Fruit fly (Drosophila melanogaster) whole organism, embryonic: Measurements from ENCODE around the gene LysRS.

Experiments
- Bteb2 ChIP-seq: fragments of 200-800 bp; sonication (Bioruptor generic); optimal IDR thresholded peaks from 2 replicates; lab custom pipeline; 2016; ENCODE audit warnings: missing biosample characterization, missing genetic modification characterization
- C15 ChIP-seq: fragments of 200-800 bp; sonication (Bioruptor generic); IDR thresholded peaks from 3 replicates; pipeline ENCODE4 v1.3.6; 2022; ENCODE audit warnings: missing biosample characterization, missing genetic modification characterization
- CG10654 ChIP-seq: fragments of 200-800 bp; sonication (Bioruptor generic); optimal IDR thresholded peaks from 2 replicates; lab custom pipeline; 2016; ENCODE audit warnings: missing biosample characterization, missing genetic modification characterization
- CG12071 ChIP-seq: fragments of 200-800 bp; sonication (Bioruptor generic); optimal IDR thresholded peaks from 3 replicates; lab custom pipeline; 2018; ENCODE audit warnings: missing biosample characterization, mild to moderate bottlenecking, missing genetic modification characterization
- CG13296 ChIP-seq: fragments of 200-800 bp; sonication (Bioruptor generic); optimal IDR thresholded peaks from 3 replicates; lab custom pipeline; 2018; ENCODE audit warnings: missing biosample characterization, mild to moderate bottlenecking, missing genetic modification characterization
- CG15073 ChIP-seq: fragments of 200-800 bp; sonication (Bioruptor generic); optimal IDR thresholded peaks from 2 replicates; lab custom pipeline; 2016; ENCODE audit warnings: missing biosample characterization, missing genetic modification characterization
- CG15514 ChIP-seq: fragments of 200-800 bp; sonication (Bioruptor generic); optimal IDR thresholded peaks from 3 replicates; lab custom pipeline; 2017; ENCODE audit warnings: missing biosample characterization, missing genetic modification characterization, mild to moderate bottlenecking, moderate library complexity, missing genetic modification reagents
- CG15696 ChIP-seq: fragments of 200-800 bp; sonication (Bioruptor generic); optimal IDR thresholded peaks from 2 replicates; lab custom pipeline; 2019; ENCODE audit warnings: missing biosample characterization, mild to moderate bottlenecking, missing genetic modification characterization, moderate library complexity
- CG1602 ChIP-seq: fragments of 200-800 bp; sonication (Bioruptor generic); optimal IDR thresholded peaks from 3 replicates; lab custom pipeline; 2016; ENCODE audit warnings: missing biosample characterization, missing genetic modification characterization
- CG16815 ChIP-seq: fragments of 200-800 bp; sonication (Bioruptor generic); optimal IDR thresholded peaks from 3 replicates; lab custom pipeline; 2017; ENCODE audit warnings: missing biosample characterization, mild to moderate bottlenecking, missing genetic modification characterization
- CG17361 ChIP-seq: fragments of 200-800 bp; sonication (Bioruptor generic); IDR thresholded peaks from 3 replicates; pipeline ENCODE4 v1.3.6; 2022; ENCODE audit warnings: missing biosample characterization, missing genetic modification characterization
- CG3838 ChIP-seq: fragments of 200-800 bp; sonication (Bioruptor generic); optimal IDR thresholded peaks from 3 replicates; lab custom pipeline; 2016; ENCODE audit warnings: missing biosample characterization, missing genetic modification characterization
- CG43689 ChIP-seq: fragments of 200-800 bp; sonication (Bioruptor generic); IDR thresholded peaks from 2 replicates; pipeline ENCODE4 v1.3.6; 2022; ENCODE audit warnings: missing biosample characterization, missing genetic modification characterization
- CG4854 ChIP-seq: fragments of 200-800 bp; sonication (Bioruptor generic); optimal IDR thresholded peaks from 2 replicates; lab custom pipeline; 2016; ENCODE audit warnings: missing biosample characterization, missing genetic modification characterization, inconsistent platforms
- CG6689 ChIP-seq: fragments of 200-800 bp; sonication (Bioruptor generic); IDR thresholded peaks from 2 replicates; pipeline ENCODE4 v1.3.6; 2022; ENCODE audit warnings: missing biosample characterization, missing genetic modification characterization
- CG6813 ChIP-seq: fragments of 200-800 bp; sonication (Bioruptor generic); optimal IDR thresholded peaks from 2 replicates; lab custom pipeline; 2017; ENCODE audit warnings: missing biosample characterization, missing genetic modification characterization, mild to moderate bottlenecking, moderate library complexity, missing genetic modification reagents
- CG7786 ChIP-seq: fragments of 200-800 bp; sonication (Bioruptor generic); optimal IDR thresholded peaks from 2 replicates; lab custom pipeline; 2016; ENCODE audit warnings: missing biosample characterization, missing genetic modification characterization
- CG8089 ChIP-seq: fragments of 200-800 bp; sonication (Bioruptor generic); optimal IDR thresholded peaks from 3 replicates; lab custom pipeline; 2016; ENCODE audit warnings: missing biosample characterization, missing genetic modification characterization
- CG8281 ChIP-seq: fragments of 200-800 bp; sonication (Bioruptor generic); optimal IDR thresholded peaks from 2 replicates; lab custom pipeline; 2018; ENCODE audit warnings: missing biosample characterization, mild to moderate bottlenecking, missing genetic modification characterization, moderate library complexity
- CG8359 ChIP-seq: fragments of 200-800 bp; sonication (Bioruptor generic); optimal IDR thresholded peaks from 2 replicates; lab custom pipeline; 2017; ENCODE audit warnings: missing biosample characterization, mild to moderate bottlenecking, missing genetic modification characterization, borderline replicate concordance
- H15 ChIP-seq: fragments of 200-800 bp; sonication (Bioruptor generic); IDR thresholded peaks from 3 replicates; pipeline ENCODE4 v1.3.6; 2022; ENCODE audit warnings: missing biosample characterization, missing genetic modification characterization
- Lpt ChIP-seq: fragments of >200 bp; optimal IDR thresholded peaks from 2 replicates; lab custom pipeline; 2018; ENCODE audit warnings: missing biosample characterization, missing genetic modification characterization
- Mes4 ChIP-seq: fragments of 200-800 bp; sonication (Bioruptor generic); optimal IDR thresholded peaks from 2 replicates; lab custom pipeline; 2016; ENCODE audit warnings: missing biosample characterization, missing genetic modification characterization
- NFAT ChIP-seq: fragments of 200-800 bp; sonication (Bioruptor generic); IDR thresholded peaks from 2 replicates; pipeline ENCODE4 v1.3.6; 2022; ENCODE audit warnings: missing biosample characterization, missing genetic modification characterization
- Optix ChIP-seq: fragments of 200-800 bp; sonication (Bioruptor generic); IDR thresholded peaks from 3 replicates; pipeline ENCODE4 v1.3.6; 2022; ENCODE audit warnings: missing biosample characterization, missing genetic modification characterization
- Ssrp ChIP-seq: fragments of 200-800 bp; sonication (Bioruptor generic); optimal IDR thresholded peaks from 2 replicates; lab custom pipeline; 2018; ENCODE audit warnings: missing biosample characterization, mild to moderate bottlenecking, missing genetic modification characterization, moderate library complexity
- Tbp ChIP-seq: fragments of >200 bp; optimal IDR thresholded peaks from 2 replicates; lab custom pipeline; 2018; ENCODE audit warnings: missing biosample characterization, missing genetic modification characterization
- caup ChIP-seq: fragments of 200-800 bp; sonication (Bioruptor generic); optimal IDR thresholded peaks from 3 replicates; lab custom pipeline; 2017; ENCODE audit warnings: missing biosample characterization, mild to moderate bottlenecking, missing genetic modification characterization, moderate library complexity; ENCODE audit not compliant: severe bottlenecking
- chif ChIP-seq, 2 experiments: fragments of 200-800 bp; sonication (Bioruptor generic); optimal IDR thresholded peaks; 3 replicates each; lab custom pipeline; 2016; ENCODE audit warnings: missing biosample characterization in 2 of 2, missing genetic modification characterization in 2 of 2
- chinmo ChIP-seq: fragments of 200-800 bp; sonication (Bioruptor generic); IDR thresholded peaks from 4 replicates; pipeline ENCODE4 v1.3.6; 2022; ENCODE audit warnings: missing biosample characterization, missing genetic modification characterization; ENCODE audit not compliant: partially characterized antibody
- ci ChIP-seq: fragments of 200-800 bp; sonication (Bioruptor generic); IDR thresholded peaks from 3 replicates; pipeline ENCODE4 v1.3.6; 2022; ENCODE audit warnings: missing biosample characterization, missing genetic modification characterization
- corto ChIP-seq: fragments of 200-800 bp; sonication (Bioruptor generic); optimal IDR thresholded peaks from 2 replicates; lab custom pipeline; 2016; ENCODE audit warnings: missing biosample characterization, mild to moderate bottlenecking, missing genetic modification characterization, moderate library complexity
- croc ChIP-seq: fragments of 200-800 bp; sonication (Bioruptor generic); conservative IDR thresholded peaks from 3 replicates; pipeline ENCODE4 v1.3.6; 2022; ENCODE audit warnings: missing biosample characterization, missing genetic modification characterization
- en ChIP-seq: fragments of 200-800 bp; sonication (Bioruptor generic); optimal IDR thresholded peaks from 2 replicates; lab custom pipeline; 2016; ENCODE audit warnings: missing biosample characterization, missing genetic modification characterization
- insv ChIP-seq, 2 experiments: fragments of 200-800 bp; sonication (Bioruptor generic); optimal IDR thresholded peaks; 3 replicates each; lab custom pipeline; 2016 to 2018; ENCODE audit warnings: missing biosample characterization in 2 of 2, missing genetic modification characterization in 2 of 2
- jigr1 ChIP-seq: fragments of 200-800 bp; sonication (Bioruptor generic); IDR thresholded peaks from 3 replicates; pipeline ENCODE4 v1.3.6; 2022; ENCODE audit warnings: missing biosample characterization, missing genetic modification characterization
- jumu ChIP-seq: fragments of 200-800 bp; sonication (Bioruptor generic); optimal IDR thresholded peaks from 3 replicates; lab custom pipeline; 2016; ENCODE audit warnings: missing biosample characterization, missing genetic modification characterization
- nerfin-1 ChIP-seq: fragments of 200-800 bp; sonication (Bioruptor generic); optimal IDR thresholded peaks from 3 replicates; lab custom pipeline; 2019; ENCODE audit warnings: missing biosample characterization, mild to moderate bottlenecking, missing genetic modification characterization, moderate library complexity
- nmo ChIP-seq: fragments of 200-800 bp; sonication (Bioruptor generic); optimal IDR thresholded peaks from 2 replicates; lab custom pipeline; 2018; ENCODE audit warnings: missing biosample characterization, mild to moderate bottlenecking, missing genetic modification characterization, moderate library complexity
- pho ChIP-seq: fragments of 200-800 bp; sonication (Bioruptor generic); optimal IDR thresholded peaks from 2 replicates; lab custom pipeline; 2016; ENCODE audit warnings: missing biosample characterization, missing genetic modification characterization
- pzg ChIP-seq: fragments of 200-800 bp; sonication (Bioruptor generic); optimal IDR thresholded peaks from 3 replicates; lab custom pipeline; 2018; ENCODE audit warnings: missing biosample characterization, mild to moderate bottlenecking, missing genetic modification characterization, moderate library complexity
- ranshi ChIP-seq: fragments of 200-800 bp; sonication (Bioruptor generic); IDR thresholded peaks from 2 replicates; pipeline ENCODE4 v1.3.6; 2022; ENCODE audit warnings: missing biosample characterization, missing genetic modification characterization
- ro ChIP-seq: fragments of 200-800 bp; sonication (Bioruptor generic); IDR thresholded peaks from 2 replicates; pipeline ENCODE4 v1.3.6; 2022; ENCODE audit warnings: missing biosample characterization, missing genetic modification characterization
- row ChIP-seq: fragments of 200-800 bp; sonication (Bioruptor generic); IDR thresholded peaks from 3 replicates; pipeline ENCODE4 v1.3.6; 2022; ENCODE audit warnings: missing biosample characterization, missing genetic modification characterization
- sens ChIP-seq: fragments of 200-800 bp; sonication (Bioruptor generic); peaks from one replicate; lab custom pipeline; 2016; ENCODE audit warnings: missing biosample characterization, missing genetic modification characterization
- stc ChIP-seq: fragments of 200-800 bp; sonication (Bioruptor generic); IDR thresholded peaks from 2 replicates; pipeline ENCODE4 v1.3.6; 2022; ENCODE audit warnings: missing biosample characterization, missing genetic modification characterization
- tap ChIP-seq: fragments of 200-800 bp; optimal IDR thresholded peaks from 3 replicates; lab custom pipeline; 2019; ENCODE audit warnings: missing biosample characterization, mild to moderate bottlenecking, missing genetic modification characterization, moderate library complexity
- tio ChIP-seq: fragments of 200-800 bp; sonication (Bioruptor generic); optimal IDR thresholded peaks from 2 replicates; lab custom pipeline; 2017; ENCODE audit warnings: missing biosample characterization, missing genetic modification characterization, inconsistent platforms
- wor ChIP-seq: fragments of 200-800 bp; sonication (Bioruptor generic); IDR thresholded peaks from 2 replicates; pipeline ENCODE4 v1.3.6; 2022; ENCODE audit warnings: missing biosample characterization, missing genetic modification characterization
- yki ChIP-seq: fragments of >200 bp; optimal IDR thresholded peaks from 3 replicates; lab custom pipeline; 2018

LysRS gene

dm6 chrX:9579918-9580521 lies 28.7 kb downstream of the LysRS start, which contains the start of gene LPCAT (continued):
- peak; percentile 42 to 78 for TF ChIP-seq chif (GFP tag; optimal IDR thresholded peaks at IDR 0.05; lab: Kevin White, UChicago)
- no peak for TF ChIP-seq CG8359 (GFP tag; lab: Kevin White, UChicago)
- TF ChIP-seq CG17361: peak; percentile 63; the same call in 1 of the 3 replicates
- TF ChIP-seq tap: peak; percentile 4
- TF ChIP-seq row (GFP tag; lab: Robert Waterston, UW): peak; percentile 65
- TF ChIP-seq CG15073 (GFP tag; lab: Kevin White, UChicago): no peak
- TF ChIP-seq CG4854 (GFP tag; lab: Kevin White, UChicago): peak; percentile 52
- TF ChIP-seq CG8089: peak; percentile 58
- TF ChIP-seq CG3838 (GFP tag; lab: Kevin White, UChicago): no peak
- no peak for TF ChIP-seq Tbp (GFP tag; lab: Kevin White, UChicago)
- TF ChIP-seq Ssrp (tag; lab: Kevin White, UChicago): no peak
- peak; percentile 94 for TF ChIP-seq sens (GFP tag; lab: Kevin White, UChicago)
- peak; percentile 56 for TF ChIP-seq croc
- peak; percentile 64 for TF ChIP-seq CG10654
- 0 out of 4 replicates have a peak, but pooled peaks have one; percentile 63 for TF ChIP-seq chinmo (GFP tag; lab: Robert Waterston, UW)
- no peak for TF ChIP-seq C15
- TF ChIP-seq stc (GFP tag; lab: Robert Waterston, UW): peak; percentile 32; the same call in 1 of the 2 replicates
- TF ChIP-seq pzg (GFP tag; lab: Kevin White, UChicago): peak; percentile 91
- TF ChIP-seq CG12071 (GFP tag; lab: Kevin White, UChicago): no peak
- peak; percentile 83 for TF ChIP-seq CG15696 (tag; lab: Kevin White, UChicago)
- no peak for TF ChIP-seq Mes4 (GFP tag; lab: Kevin White, UChicago)
- no peak for TF ChIP-seq Lpt
- no peak for TF ChIP-seq en (GFP tag; lab: Kevin White, UChicago)
- TF ChIP-seq CG1602 (GFP tag; lab: Kevin White, UChicago): peak; percentile 67
- TF ChIP-seq nmo (GFP tag; lab: Kevin White, UChicago): peak; percentile 83
- TF ChIP-seq ro (GFP tag; lab: Robert Waterston, UW): 0 out of 2 replicates have a peak, but pooled peaks have one; percentile 28
- no peak for TF ChIP-seq insv (GFP tag; optimal IDR thresholded peaks at IDR 0.05; lab: Kevin White, UChicago)
- TF ChIP-seq H15 (GFP tag; lab: Robert Waterston, UW): 0 out of 3 replicates have a peak, but pooled peaks have one; percentile 50
- TF ChIP-seq wor: no peak; the same call in 1 of the 2 replicates
- no peak for TF ChIP-seq Optix
- TF ChIP-seq CG43689 (GFP tag; lab: Robert Waterston, UW): peak; percentile 37; the same call in 1 of the 2 replicates
- TF ChIP-seq ranshi: peak; percentile 66; the same call in 1 of the 2 replicates
- peak; percentile 60 for TF ChIP-seq pho (GFP tag; lab: Kevin White, UChicago)
- peak; percentile 78; the same call in 2 of the 3 replicates for TF ChIP-seq ci (GFP tag; lab: Robert Waterston, UW)
- TF ChIP-seq CG16815 (GFP tag; lab: Kevin White, UChicago): peak; percentile 23
- peak; percentile 64 for TF ChIP-seq CG7786 (GFP tag; lab: Kevin White, UChicago)
- TF ChIP-seq CG6813 (GFP tag; lab: Kevin White, UChicago): no peak
- TF ChIP-seq caup (GFP tag; lab: Kevin White, UChicago): peak; percentile 69
- 0 out of 3 replicates have a peak, but pooled peaks have one; percentile 52 for TF ChIP-seq jigr1
- TF ChIP-seq CG6689 (GFP tag; lab: Robert Waterston, UW): peak; percentile 77
- peak; percentile 78 for TF ChIP-seq jumu (GFP tag; lab: Kevin White, UChicago)
- peak; percentile 58 for TF ChIP-seq CG13296 (GFP tag; lab: Kevin White, UChicago)
- TF ChIP-seq NFAT (GFP tag; lab: Robert Waterston, UW): peak; percentile 82
- TF ChIP-seq Bteb2: peak; percentile 81
- TF ChIP-seq nerfin-1: peak; percentile 46
- no peak for TF ChIP-seq CG8281 (tag; lab: Kevin White, UChicago)
- TF ChIP-seq corto (GFP tag; lab: Kevin White, UChicago): no peak
- TF ChIP-seq CG15514 (GFP tag; lab: Kevin White, UChicago): peak; percentile 88
- TF ChIP-seq tio: no peak
- no peak for TF ChIP-seq yki (lab: Kevin White, UChicago)
